Fruit fly (Drosophila melanogaster) whole organism, embryonic: ENCODE data around the gene NELF-B.

ENCODE experiments used
- Asciz ChIP-seq: fragments of 200-800 bp; sonication (Bioruptor generic); optimal IDR thresholded peaks from 2 replicates; lab custom pipeline; 2017; ENCODE audit warnings: missing biosample characterization, mild to moderate bottlenecking, missing genetic modification characterization, missing genetic modification reagents
- Bgb ChIP-seq: fragments of 200-800 bp; sonication (Bioruptor generic); IDR thresholded peaks from 2 replicates; pipeline ENCODE4 v1.3.6; 2022; ENCODE audit warnings: missing biosample characterization, missing genetic modification characterization; ENCODE audit not compliant: partially characterized antibody
- Blimp-1 ChIP-seq: fragments of 200-800 bp; sonication (Bioruptor generic); optimal IDR thresholded peaks from 3 replicates; lab custom pipeline; 2018; ENCODE audit warnings: missing biosample characterization, missing genetic modification characterization, mild to moderate bottlenecking, moderate library complexity, missing genetic modification reagents
- BtbVII ChIP-seq: fragments of 200-800 bp; sonication (Bioruptor generic); optimal IDR thresholded peaks from 3 replicates; lab custom pipeline; 2017; ENCODE audit warnings: missing biosample characterization, mild to moderate bottlenecking, missing genetic modification characterization
- C15 ChIP-seq: fragments of 200-800 bp; sonication (Bioruptor generic); IDR thresholded peaks from 3 replicates; pipeline ENCODE4 v1.3.6; 2022; ENCODE audit warnings: missing biosample characterization, missing genetic modification characterization
- CG10147 ChIP-seq: fragments of 200-800 bp; sonication (Bioruptor generic); optimal IDR thresholded peaks from 2 replicates; lab custom pipeline; 2019; ENCODE audit warnings: missing biosample characterization, mild to moderate bottlenecking, missing genetic modification characterization, moderate library complexity
- CG10209 ChIP-seq: fragments of 200-800 bp; sonication (Bioruptor generic); optimal IDR thresholded peaks from 3 replicates; lab custom pipeline; 2017; ENCODE audit warnings: missing biosample characterization, mild to moderate bottlenecking, missing genetic modification characterization, missing genetic modification reagents
- CG10543 ChIP-seq: fragments of 200-800 bp; sonication (Bioruptor generic); optimal IDR thresholded peaks from 3 replicates; lab custom pipeline; 2017; ENCODE audit warnings: missing biosample characterization, mild to moderate bottlenecking, missing genetic modification characterization, moderate library complexity
- CG10565 ChIP-seq: fragments of 200-800 bp; sonication (Bioruptor generic); optimal IDR thresholded peaks from 3 replicates; lab custom pipeline; 2016; ENCODE audit warnings: missing biosample characterization, mild to moderate bottlenecking, missing genetic modification characterization
- CG11093 ChIP-seq: fragments of 200-800 bp; sonication (Bioruptor generic); IDR thresholded peaks from 3 replicates; pipeline ENCODE4 v1.3.6; 2022; ENCODE audit warnings: missing biosample characterization, missing genetic modification characterization
- CG11398 ChIP-seq: fragments of 200-800 bp; sonication (Bioruptor generic); optimal IDR thresholded peaks from 2 replicates; lab custom pipeline; 2016; ENCODE audit warnings: missing biosample characterization, missing genetic modification characterization
- CG12071 ChIP-seq: fragments of 200-800 bp; sonication (Bioruptor generic); optimal IDR thresholded peaks from 3 replicates; lab custom pipeline; 2018; ENCODE audit warnings: missing biosample characterization, mild to moderate bottlenecking, missing genetic modification characterization
- CG13296 ChIP-seq: fragments of 200-800 bp; sonication (Bioruptor generic); optimal IDR thresholded peaks from 3 replicates; lab custom pipeline; 2018; ENCODE audit warnings: missing biosample characterization, mild to moderate bottlenecking, missing genetic modification characterization
- CG14050 ChIP-seq: fragments of 200-800 bp; sonication (Bioruptor generic); IDR thresholded peaks from 3 replicates; pipeline ENCODE4 v1.3.6; 2022; ENCODE audit warnings: missing biosample characterization, missing genetic modification characterization
- CG15601 ChIP-seq: fragments of 200-800 bp; sonication (Bioruptor generic); optimal IDR thresholded peaks from 3 replicates; lab custom pipeline; 2019; ENCODE audit warnings: missing biosample characterization, mild to moderate bottlenecking, missing genetic modification characterization, moderate library complexity
- CG16813 ChIP-seq: fragments of 200-800 bp; sonication (Bioruptor generic); IDR thresholded peaks from 3 replicates; pipeline ENCODE4 v1.3.6; 2022; ENCODE audit warnings: missing biosample characterization, missing genetic modification characterization; ENCODE audit not compliant: partially characterized antibody
- CG17385 ChIP-seq: fragments of 200-800 bp; sonication (Bioruptor generic); optimal IDR thresholded peaks from 3 replicates; lab custom pipeline; 2018; ENCODE audit warnings: missing biosample characterization, mild to moderate bottlenecking, missing genetic modification characterization
- CG1792 ChIP-seq: fragments of 200-800 bp; sonication (Bioruptor generic); optimal IDR thresholded peaks from 2 replicates; lab custom pipeline; 2016; ENCODE audit warnings: missing biosample characterization, missing genetic modification characterization
- CG3163 ChIP-seq: fragments of 200-800 bp; sonication (Bioruptor generic); optimal IDR thresholded peaks from 3 replicates; lab custom pipeline; 2016; ENCODE audit warnings: missing biosample characterization, missing genetic modification characterization
- CG34422 ChIP-seq: fragments of 200-800 bp; sonication (Bioruptor generic); IDR thresholded peaks from 3 replicates; pipeline ENCODE4 v1.3.6; 2022; ENCODE audit warnings: missing biosample characterization, missing genetic modification characterization
- CG4707 ChIP-seq: fragments of 200-800 bp; sonication (Bioruptor generic); optimal IDR thresholded peaks from 2 replicates; lab custom pipeline; 2018; ENCODE audit warnings: missing biosample characterization, mild to moderate bottlenecking, missing genetic modification characterization, moderate library complexity
- CG5180 ChIP-seq: fragments of 200-800 bp; sonication (Bioruptor generic); optimal IDR thresholded peaks from 3 replicates; lab custom pipeline; 2017; ENCODE audit warnings: missing biosample characterization, missing genetic modification characterization, mild to moderate bottlenecking, moderate library complexity, missing genetic modification reagents
- CG5245 ChIP-seq: fragments of 200-800 bp; sonication (Bioruptor generic); optimal IDR thresholded peaks from 3 replicates; lab custom pipeline; 2016; ENCODE audit warnings: missing biosample characterization, missing genetic modification characterization
- CG6791 ChIP-seq: fragments of 200-800 bp; sonication (Bioruptor generic); IDR thresholded peaks from 3 replicates; pipeline ENCODE4 v1.3.6; 2022; ENCODE audit warnings: missing biosample characterization, missing genetic modification characterization; ENCODE audit not compliant: partially characterized antibody
- CG6854 ChIP-seq: fragments of 200-800 bp; sonication (Bioruptor generic); optimal IDR thresholded peaks from 3 replicates; lab custom pipeline; 2017; ENCODE audit warnings: missing biosample characterization, mild to moderate bottlenecking, missing genetic modification characterization
- CG8765 ChIP-seq: fragments of 200-800 bp; sonication (Bioruptor generic); IDR thresholded peaks from 2 replicates; pipeline ENCODE4 v1.3.6; 2022; ENCODE audit warnings: missing biosample characterization, missing genetic modification characterization
- CG9215 ChIP-seq: fragments of 200-800 bp; sonication (Bioruptor generic); IDR thresholded peaks from 2 replicates; pipeline ENCODE4 v1.3.6; 2022; ENCODE audit warnings: missing biosample characterization, missing genetic modification characterization
- Camta ChIP-seq: fragments of 200-800 bp; sonication (Bioruptor generic); optimal IDR thresholded peaks from 2 replicates; lab custom pipeline; 2016; ENCODE audit warnings: missing biosample characterization, missing genetic modification characterization
- CrebB ChIP-seq: fragments of 200-800 bp; sonication (Bioruptor generic); optimal IDR thresholded peaks from 3 replicates; lab custom pipeline; 2018; ENCODE audit warnings: missing biosample characterization, mild to moderate bottlenecking, missing genetic modification characterization
- D19A ChIP-seq: fragments of 200-800 bp; optimal IDR thresholded peaks from 3 replicates; lab custom pipeline; 2019; ENCODE audit warnings: missing biosample characterization, mild to moderate bottlenecking, missing genetic modification characterization, moderate library complexity
- Gsc ChIP-seq: fragments of 200-800 bp; sonication (Bioruptor generic); IDR thresholded peaks from 2 replicates; pipeline ENCODE4 v1.3.6; 2022; ENCODE audit warnings: missing biosample characterization, missing genetic modification characterization
- MTF-1 ChIP-seq: fragments of 200-800 bp; sonication (Bioruptor generic); optimal IDR thresholded peaks from 2 replicates; lab custom pipeline; 2018; ENCODE audit warnings: missing biosample characterization, mild to moderate bottlenecking, missing genetic modification characterization, borderline replicate concordance
- Max ChIP-seq: fragments of 200-800 bp; sonication (Bioruptor generic); optimal IDR thresholded peaks from 2 replicates; lab custom pipeline; 2016; ENCODE audit warnings: missing biosample characterization, mild to moderate bottlenecking, missing genetic modification characterization
- Meics ChIP-seq: fragments of 200-800 bp; sonication (Bioruptor generic); optimal IDR thresholded peaks from 2 replicates; lab custom pipeline; 2017; ENCODE audit warnings: missing biosample characterization, mild to moderate bottlenecking, missing genetic modification characterization
- NFAT ChIP-seq: fragments of 200-800 bp; sonication (Bioruptor generic); IDR thresholded peaks from 2 replicates; pipeline ENCODE4 v1.3.6; 2022; ENCODE audit warnings: missing biosample characterization, missing genetic modification characterization
- Pdp1 ChIP-seq, 2 experiments: fragments of 200-800 bp; sonication (Bioruptor generic); optimal IDR thresholded peaks; 3 replicates each; lab custom pipeline; 2016; ENCODE audit warnings: missing biosample characterization in 2 of 2, missing genetic modification characterization in 2 of 2, mild to moderate bottlenecking in 1 of 2, moderate library complexity in 1 of 2
- Vsx1 ChIP-seq: fragments of 200-800 bp; sonication (Bioruptor generic); optimal IDR thresholded peaks from 2 replicates; lab custom pipeline; 2017; ENCODE audit warnings: missing biosample characterization, mild to moderate bottlenecking, missing genetic modification characterization, missing genetic modification reagents
- btn ChIP-seq: fragments of 200-800 bp; sonication (Bioruptor generic); optimal IDR thresholded peaks from 2 replicates; lab custom pipeline; 2016; ENCODE audit warnings: missing biosample characterization, missing genetic modification characterization
- chif ChIP-seq, 2 experiments: fragments of 200-800 bp; sonication (Bioruptor generic); optimal IDR thresholded peaks; 3 replicates each; lab custom pipeline; 2016; ENCODE audit warnings: missing biosample characterization in 2 of 2, missing genetic modification characterization in 2 of 2
- disco-r ChIP-seq: fragments of 200-800 bp; sonication (Bioruptor generic); optimal IDR thresholded peaks from 2 replicates; lab custom pipeline; 2016; ENCODE audit warnings: missing biosample characterization, missing genetic modification characterization
- gcm2 ChIP-seq: fragments of 200-800 bp; sonication (Bioruptor generic); optimal IDR thresholded peaks from 2 replicates; lab custom pipeline; 2016; ENCODE audit warnings: missing biosample characterization, missing genetic modification characterization
- gsb ChIP-seq: fragments of 200-800 bp; sonication (Bioruptor generic); IDR thresholded peaks from 2 replicates; pipeline ENCODE4 v1.3.6; 2022; ENCODE audit warnings: missing biosample characterization, missing genetic modification characterization
- ken ChIP-seq: fragments of 200-800 bp; sonication (Bioruptor generic); IDR thresholded peaks from 3 replicates; pipeline ENCODE4 v1.3.6; 2022; ENCODE audit warnings: missing biosample characterization, missing genetic modification characterization
- onecut ChIP-seq: fragments of 200-800 bp; sonication (Bioruptor generic); IDR thresholded peaks from 2 replicates; pipeline ENCODE4 v1.3.6; 2022; ENCODE audit warnings: missing biosample characterization, missing genetic modification characterization
- sc ChIP-seq, 3 experiments: fragments of >200 bp in 2 of 3; fragments of 200-800 bp in 1 of 3; sonication (Bioruptor generic) in 1 of 3; optimal IDR thresholded peaks; 2 replicates in 2 of 3; 3 replicates in 1 of 3; lab custom pipeline; 2017; ENCODE audit warnings: mild to moderate bottlenecking in 1 of 3, missing biosample characterization in 1 of 3, missing genetic modification characterization in 1 of 3, missing genetic modification reagents in 1 of 3
- shn ChIP-seq: fragments of 200-800 bp; sonication (Bioruptor generic); optimal IDR thresholded peaks from 3 replicates; lab custom pipeline; 2016; ENCODE audit warnings: missing biosample characterization, missing genetic modification characterization
- slbo ChIP-seq: fragments of 200-800 bp; sonication (Bioruptor generic); IDR thresholded peaks from 2 replicates; pipeline ENCODE4 v1.3.6; 2022; ENCODE audit warnings: missing biosample characterization, missing genetic modification characterization
- stc ChIP-seq: fragments of 200-800 bp; sonication (Bioruptor generic); IDR thresholded peaks from 2 replicates; pipeline ENCODE4 v1.3.6; 2022; ENCODE audit warnings: missing biosample characterization, missing genetic modification characterization
- toy ChIP-seq: fragments of 200-800 bp; sonication (Bioruptor generic); IDR thresholded peaks from 2 replicates; pipeline ENCODE4 v1.3.6; 2022; ENCODE audit warnings: missing biosample characterization, missing genetic modification characterization

Gene NELF-B

DNA sequence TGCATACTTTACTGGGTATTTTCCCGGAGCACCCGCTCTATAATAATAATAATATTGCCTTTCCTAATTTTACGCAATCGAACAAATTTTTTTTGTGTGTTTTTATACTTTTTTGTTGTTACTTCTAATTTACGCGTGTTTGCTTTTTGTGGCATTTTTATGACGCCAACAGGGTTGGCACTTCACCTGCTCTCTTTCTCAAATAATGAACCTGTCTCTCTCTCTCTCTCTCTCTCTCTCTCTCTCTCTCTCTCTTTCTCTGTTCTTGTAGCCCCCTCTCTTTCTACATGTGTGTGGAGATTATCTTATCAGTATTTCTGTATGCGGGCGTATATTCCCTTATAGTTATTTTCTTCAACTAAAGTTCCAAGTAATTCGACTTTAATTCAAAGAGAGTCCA lies 37.5 kb downstream of the NELF-B start (continued):
- TF ChIP-seq chif (GFP tag; optimal IDR thresholded peaks at IDR 0.05; lab: Kevin White, UChicago) = no peak
- no peak for TF ChIP-seq CG16813 (GFP tag; lab: Robert Waterston, UW)
- TF ChIP-seq Pdp1 (GFP tag; optimal IDR thresholded peaks at IDR 0.05; lab: Kevin White, UChicago) = peak in 1 of 2 experiments; percentile 81
- peak; percentile 17 for TF ChIP-seq Max (GFP tag; lab: Kevin White, UChicago)
- TF ChIP-seq Camta (GFP tag; lab: Kevin White, UChicago) = no peak
- TF ChIP-seq C15 (GFP tag; lab: Robert Waterston, UW) = no peak
- TF ChIP-seq gcm2 (GFP tag; lab: Kevin White, UChicago) = no peak
- no peak for TF ChIP-seq Bgb (GFP tag; lab: Robert Waterston, UW)
- TF ChIP-seq CG10565 (GFP tag; lab: Kevin White, UChicago) = no peak
- TF ChIP-seq btn = peak; percentile 3
- TF ChIP-seq gsb = 0 out of 2 replicates have a peak, but pooled peaks have one; percentile 9
- no peak for TF ChIP-seq CG11093 (GFP tag; lab: Robert Waterston, UW)
- TF ChIP-seq CG8765 (GFP tag; lab: Robert Waterston, UW) = no peak
- TF ChIP-seq CG5180 = peak; percentile 73
- no peak for TF ChIP-seq disco-r (GFP tag; lab: Kevin White, UChicago)
- TF ChIP-seq toy (GFP tag; lab: Robert Waterston, UW) = 0 out of 2 replicates have a peak, but pooled peaks have one; percentile 23
- peak; percentile 17; the same call in 1 of the 3 replicates for TF ChIP-seq CG34422 (GFP tag; lab: Robert Waterston, UW)
- peak; percentile 39 for TF ChIP-seq CG10209 (GFP tag; lab: Kevin White, UChicago)
- peak; percentile 75 for TF ChIP-seq CrebB
- TF ChIP-seq ken (GFP tag; lab: Robert Waterston, UW) = no peak
- TF ChIP-seq CG15601 (tag; lab: Kevin White, UChicago) = peak; percentile 67
- TF ChIP-seq sc (optimal IDR thresholded peaks at IDR 0.05; lab: Kevin White, UChicago) = no peak
- peak; percentile 49 for TF ChIP-seq sc (GFP tag; optimal IDR thresholded peaks at IDR 0.05; lab: Kevin White, UChicago)
- no peak for TF ChIP-seq CG9215 (GFP tag; lab: Robert Waterston, UW)
- no peak for TF ChIP-seq shn (GFP tag; lab: Kevin White, UChicago)
- TF ChIP-seq CG4707 (GFP tag; lab: Kevin White, UChicago) = peak; percentile 48
- peak; percentile 84 for TF ChIP-seq CG13296 (GFP tag; lab: Kevin White, UChicago)
- TF ChIP-seq NFAT (GFP tag; lab: Robert Waterston, UW) = no peak
- no peak for TF ChIP-seq CG5245 (GFP tag; lab: Kevin White, UChicago)
- peak; percentile 45 for TF ChIP-seq CG10147
- peak; percentile 72 for TF ChIP-seq CG17385 (GFP tag; lab: Kevin White, UChicago)
- TF ChIP-seq Vsx1 (GFP tag; lab: Kevin White, UChicago) = peak; percentile 62
- TF ChIP-seq slbo (GFP tag; lab: Robert Waterston, UW) = peak; percentile 26; the same call in 1 of the 2 replicates
- peak; percentile 85 for TF ChIP-seq CG3163 (GFP tag; lab: Kevin White, UChicago)
- peak; percentile 40 for TF ChIP-seq D19A (tag; lab: Kevin White, UChicago)
- peak; percentile 23 for TF ChIP-seq CG1792 (GFP tag; lab: Kevin White, UChicago)
- peak; percentile 65 for TF ChIP-seq Meics (GFP tag; lab: Kevin White, UChicago)
- TF ChIP-seq CG10543 = peak; percentile 57
- peak; percentile 54 for TF ChIP-seq CG11398 (GFP tag; lab: Kevin White, UChicago)
- peak; percentile 84 for TF ChIP-seq BtbVII (GFP tag; lab: Kevin White, UChicago)
- TF ChIP-seq CG6791 (GFP tag; lab: Robert Waterston, UW) = no peak
- peak; percentile 76 for TF ChIP-seq Asciz (GFP tag; lab: Kevin White, UChicago)
- peak; percentile 45 for TF ChIP-seq Blimp-1 (GFP tag; lab: Kevin White, UChicago)
- TF ChIP-seq CG14050 (GFP tag; lab: Robert Waterston, UW) = peak; percentile 37; the same call in 1 of the 3 replicates
- peak; percentile 45; the same call in 1 of the 2 replicates for TF ChIP-seq stc (GFP tag; lab: Robert Waterston, UW)
- TF ChIP-seq MTF-1 = peak; percentile 85
- TF ChIP-seq Gsc (GFP tag; lab: Robert Waterston, UW) = no peak
- TF ChIP-seq onecut = peak; percentile 64; the same call in 1 of the 2 replicates
- peak; percentile 68 for TF ChIP-seq CG6854 (GFP tag; lab: Kevin White, UChicago)
- TF ChIP-seq CG12071 (GFP tag; lab: Kevin White, UChicago) = peak; percentile 79
